Fruit fly (Drosophila melanogaster): ENCODE data around the gene CG44153.

The CG44153 gene

dm6 chr2L:10220501-10221386 is 40.7 kb upstream of the CG44153 start, which contains the start of the genes Npc1a and Prosalpha6 (continued):
- TF ChIP-seq sisA (GFP tag; IDR thresholded peaks at IDR 0.05), result no peak
- peak; percentile 62 for TF ChIP-seq Bgb (GFP tag; IDR thresholded peaks at IDR 0.05; ENCODE audit: partially characterized antibody)
- TF ChIP-seq CG11696 (GFP tag; IDR thresholded peaks at IDR 0.05), result no peak
- peak; percentile 2 for TF ChIP-seq kah (GFP tag; optimal IDR thresholded peaks at IDR 0.05)
- TF ChIP-seq CG1233 (GFP tag; optimal IDR thresholded peaks at IDR 0.05), result no peak
- peak; percentile 1 for TF ChIP-seq fd96Cb (tag; optimal IDR thresholded peaks at IDR 0.05)
- peak; percentile 43 for TF ChIP-seq Max (GFP tag; optimal IDR thresholded peaks at IDR 0.05)
- TF ChIP-seq Med (GFP tag), result peak; percentile 79
- peak; percentile 28 for TF ChIP-seq lilli (GFP tag; optimal IDR thresholded peaks at IDR 0.05)
- peak; percentile 47 for TF ChIP-seq Sin3A (optimal IDR thresholded peaks at IDR 0.05)
- peak; percentile 78; the same call in 1 of the 2 replicates for TF ChIP-seq amos (GFP tag; IDR thresholded peaks at IDR 0.05; ENCODE audit: partially characterized antibody)
- 0 out of 2 replicates have a peak, but pooled peaks have one; percentile 27 for TF ChIP-seq nerfin-2 (GFP tag; IDR thresholded peaks at IDR 0.05; ENCODE audit: partially characterized antibody)
- peak; percentile 37 for TF ChIP-seq CG30403 (GFP tag; optimal IDR thresholded peaks at IDR 0.05)
- peak; percentile 25 for TF ChIP-seq CG17802 (tag; optimal IDR thresholded peaks at IDR 0.05)
- TF ChIP-seq Dll (GFP tag; IDR thresholded peaks at IDR 0.05; ENCODE audit: partially characterized antibody), result peak; percentile 66; the same call in 2 of the 4 replicates
- TF ChIP-seq chm (GFP tag; IDR thresholded peaks at IDR 0.05), result 0 out of 2 replicates have a peak, but pooled peaks have one; percentile 10
- peak; percentile 22 for TF ChIP-seq HmgZ (tag; optimal IDR thresholded peaks at IDR 0.05)
- TF ChIP-seq CG7963 (GFP tag; IDR thresholded peaks at IDR 0.05; ENCODE audit: partially characterized antibody), result 0 out of 3 replicates have a peak, but pooled peaks have one; percentile 56
- no peak for TF ChIP-seq Lim3 (GFP tag; IDR thresholded peaks at IDR 0.05)
- TF ChIP-seq vnd (GFP tag; IDR thresholded peaks at IDR 0.05; ENCODE audit: partially characterized antibody), result peak; percentile 59; the same call in 1 of the 3 replicates
- peak; percentile 30 for TF ChIP-seq Mad (GFP tag; optimal IDR thresholded peaks at IDR 0.05)
- TF ChIP-seq Opbp (GFP tag; IDR thresholded peaks at IDR 0.05; ENCODE audit: partially characterized antibody), result peak; percentile 77; the same call in 2 of the 3 replicates
- TF ChIP-seq nerfin-1 (tag; optimal IDR thresholded peaks at IDR 0.05), result no peak
- peak; percentile 27 for TF ChIP-seq CG3995 (GFP tag; optimal IDR thresholded peaks at IDR 0.05)
- TF ChIP-seq CG6791 (GFP tag; IDR thresholded peaks at IDR 0.05; ENCODE audit: partially characterized antibody), result peak; percentile 56; the same call in 2 of the 3 replicates
- no peak for TF ChIP-seq sim (GFP tag; IDR thresholded peaks at IDR 0.05)
- TF ChIP-seq CG4424 (GFP tag; optimal IDR thresholded peaks at IDR 0.05), result peak; percentile 8
- no peak for TF ChIP-seq CG14014 (GFP tag; IDR thresholded peaks at IDR 0.05)
- TF ChIP-seq CG7928 (GFP tag; optimal IDR thresholded peaks at IDR 0.05), result no peak
- peak; percentile 50; the same call in 1 of the 2 replicates for TF ChIP-seq bbx (GFP tag; IDR thresholded peaks at IDR 0.05; ENCODE audit: partially characterized antibody)
- peak; percentile 61 for TF ChIP-seq phol (tag; optimal IDR thresholded peaks at IDR 0.05)
- TF ChIP-seq CG11560 (tag; IDR thresholded peaks at IDR 0.05), result peak; percentile 91; the same call in 2 of the 3 replicates
- peak; percentile 23 for TF ChIP-seq Dp (GFP tag; optimal IDR thresholded peaks at IDR 0.05)
- TF ChIP-seq CG15601 (tag; optimal IDR thresholded peaks at IDR 0.05), result no peak
- peak; percentile 14 for TF ChIP-seq grn (GFP tag; optimal IDR thresholded peaks at IDR 0.05)
- peak; percentile 77 for TF ChIP-seq CG8290 (GFP tag; optimal IDR thresholded peaks at IDR 0.05)
- TF ChIP-seq CG8290 (tag; optimal IDR thresholded peaks at IDR 0.05), result peak; percentile 72 to 82
- TF ChIP-seq insv (GFP tag; optimal IDR thresholded peaks at IDR 0.05), result peak in 1 of 2 experiments; percentile 58
- TF ChIP-seq CG10959 (GFP tag; IDR thresholded peaks at IDR 0.05), result no peak
- TF ChIP-seq Myb (GFP tag; optimal IDR thresholded peaks at IDR 0.05), result peak; percentile 11
- TF ChIP-seq CG17361 (GFP tag; IDR thresholded peaks at IDR 0.05), result peak; percentile 68; the same call in 1 of the 3 replicates
- peak; percentile 7 for TF ChIP-seq CG18476 (GFP tag; optimal IDR thresholded peaks at IDR 0.05)
- peak; percentile 1 for TF ChIP-seq gcm2 (GFP tag; optimal IDR thresholded peaks at IDR 0.05)
- peak; percentile 14 for TF ChIP-seq scrt (GFP tag; optimal IDR thresholded peaks at IDR 0.05)
- TF ChIP-seq Pdp1 (GFP tag; optimal IDR thresholded peaks at IDR 0.05), result peak; percentile 9 to 40
- peak; percentile 79 for TF ChIP-seq Dref (GFP tag; IDR thresholded peaks at IDR 0.05)
- no peak for TF ChIP-seq fd64A (GFP tag; optimal IDR thresholded peaks at IDR 0.05)

Data from whole organism, embryonic.